Fruit fly (Drosophila melanogaster) whole organism, embryonic: ENCODE data around the gene CG12290.

Experiments
- B-H1 ChIP-seq: fragments of 200-800 bp; sonication (Bioruptor generic); IDR thresholded peaks from 3 replicates; pipeline ENCODE4 v1.3.6; 2022; ENCODE audit warnings: missing biosample characterization, missing genetic modification characterization
- CG10209 ChIP-seq: fragments of 200-800 bp; sonication (Bioruptor generic); optimal IDR thresholded peaks from 3 replicates; lab custom pipeline; 2017; ENCODE audit warnings: missing biosample characterization, mild to moderate bottlenecking, missing genetic modification characterization, missing genetic modification reagents
- CG11504 ChIP-seq: fragments of 200-800 bp; sonication (Bioruptor generic); optimal IDR thresholded peaks from 3 replicates; lab custom pipeline; 2019; ENCODE audit warnings: missing biosample characterization, mild to moderate bottlenecking, missing genetic modification characterization, moderate library complexity
- CG1233 ChIP-seq: fragments of 200-800 bp; sonication (Bioruptor generic); optimal IDR thresholded peaks from 4 replicates; lab custom pipeline; 2018; ENCODE audit warnings: missing biosample characterization, mild to moderate bottlenecking, missing genetic modification characterization
- CG1529 ChIP-seq: fragments of 200-800 bp; sonication (Bioruptor generic); optimal IDR thresholded peaks from 3 replicates; lab custom pipeline; 2018; ENCODE audit warnings: missing biosample characterization, missing genetic modification characterization
- CG15696 ChIP-seq: fragments of 200-800 bp; sonication (Bioruptor generic); optimal IDR thresholded peaks from 2 replicates; lab custom pipeline; 2019; ENCODE audit warnings: missing biosample characterization, mild to moderate bottlenecking, missing genetic modification characterization, moderate library complexity
- CG17186 ChIP-seq: fragments of 200-800 bp; sonication (Bioruptor generic); optimal IDR thresholded peaks from 3 replicates; lab custom pipeline; 2017; ENCODE audit warnings: missing biosample characterization, missing genetic modification reagents, missing genetic modification characterization
- CG18011 ChIP-seq: fragments of 200-800 bp; sonication (Bioruptor generic); optimal IDR thresholded peaks from 2 replicates; lab custom pipeline; 2017; ENCODE audit warnings: missing biosample characterization, missing genetic modification characterization, mild to moderate bottlenecking, moderate library complexity, missing genotype
- CG2875 ChIP-seq: fragments of 200-800 bp; sonication (Bioruptor generic); optimal IDR thresholded peaks from 2 replicates; lab custom pipeline; 2017; ENCODE audit warnings: missing biosample characterization, mild to moderate bottlenecking, missing genetic modification characterization, missing genetic modification reagents
- CG2889 ChIP-seq: fragments of 200-800 bp; sonication (Bioruptor generic); IDR thresholded peaks from 3 replicates; pipeline ENCODE4 v1.3.6; 2022; ENCODE audit warnings: missing biosample characterization, missing genetic modification characterization
- CG32767 ChIP-seq: fragments of 200-800 bp; sonication (Bioruptor generic); IDR thresholded peaks from 2 replicates; pipeline ENCODE4 v1.3.6; 2022; ENCODE audit warnings: missing biosample characterization, missing genetic modification characterization
- CG3995 ChIP-seq: fragments of 200-800 bp; sonication (Bioruptor generic); optimal IDR thresholded peaks from 3 replicates; lab custom pipeline; 2016; ENCODE audit warnings: missing biosample characterization, missing genetic modification characterization
- CG4404 ChIP-seq: fragments of 200-800 bp; sonication (Bioruptor generic); IDR thresholded peaks from 2 replicates; pipeline ENCODE4 v1.3.6; 2022; ENCODE audit warnings: missing biosample characterization, missing genetic modification characterization
- CG5953 ChIP-seq: fragments of 200-800 bp; sonication (Bioruptor generic); IDR thresholded peaks from 2 replicates; pipeline ENCODE4 v1.3.6; 2022; ENCODE audit warnings: missing biosample characterization, missing genetic modification characterization
- CG6683 ChIP-seq: fragments of 200-800 bp; sonication (Bioruptor generic); optimal IDR thresholded peaks from 2 replicates; lab custom pipeline; 2017; ENCODE audit warnings: missing biosample characterization, mild to moderate bottlenecking, missing genetic modification characterization, missing genetic modification reagents
- CG6791 ChIP-seq: fragments of 200-800 bp; sonication (Bioruptor generic); IDR thresholded peaks from 3 replicates; pipeline ENCODE4 v1.3.6; 2022; ENCODE audit warnings: missing biosample characterization, missing genetic modification characterization; ENCODE audit not compliant: partially characterized antibody
- CG7556 ChIP-seq: fragments of 200-800 bp; sonication (Bioruptor generic); optimal IDR thresholded peaks from 2 replicates; lab custom pipeline; 2017; ENCODE audit warnings: missing biosample characterization, mild to moderate bottlenecking, missing genetic modification characterization
- CG7786 ChIP-seq: fragments of 200-800 bp; sonication (Bioruptor generic); optimal IDR thresholded peaks from 2 replicates; lab custom pipeline; 2016; ENCODE audit warnings: missing biosample characterization, missing genetic modification characterization
- CG8281 ChIP-seq: fragments of 200-800 bp; sonication (Bioruptor generic); optimal IDR thresholded peaks from 2 replicates; lab custom pipeline; 2018; ENCODE audit warnings: missing biosample characterization, mild to moderate bottlenecking, missing genetic modification characterization, moderate library complexity
- CHES-1-like ChIP-seq: fragments of 200-800 bp; sonication (Bioruptor generic); optimal IDR thresholded peaks from 2 replicates; lab custom pipeline; 2016; ENCODE audit warnings: missing biosample characterization, missing genetic modification characterization
- CoRest ChIP-seq: fragments of 200-800 bp; sonication (Bioruptor generic); optimal IDR thresholded peaks from 3 replicates; lab custom pipeline; 2018; ENCODE audit warnings: missing biosample characterization, mild to moderate bottlenecking, missing genetic modification characterization, moderate library complexity
- Hr39 ChIP-seq: fragments of >200 bp; optimal IDR thresholded peaks from 2 replicates; lab custom pipeline; 2017
- Hr78 ChIP-seq, 2 experiments: fragments of 200-800 bp in 1 of 2; fragments of >200 bp in 1 of 2; sonication (Bioruptor generic) in 1 of 2; optimal IDR thresholded peaks; 2 replicates each; lab custom pipeline; 2017 to 2019; ENCODE audit warnings: missing biosample characterization in 2 of 2, missing genetic modification characterization in 2 of 2, mild to moderate bottlenecking in 1 of 2, moderate library complexity in 1 of 2
- Meics ChIP-seq: fragments of 200-800 bp; sonication (Bioruptor generic); optimal IDR thresholded peaks from 2 replicates; lab custom pipeline; 2017; ENCODE audit warnings: missing biosample characterization, mild to moderate bottlenecking, missing genetic modification characterization
- Myb ChIP-seq: fragments of 200-800 bp; sonication (Bioruptor generic); optimal IDR thresholded peaks from 2 replicates; lab custom pipeline; 2016; ENCODE audit warnings: missing biosample characterization, missing genetic modification characterization
- NFAT ChIP-seq: fragments of 200-800 bp; sonication (Bioruptor generic); IDR thresholded peaks from 2 replicates; pipeline ENCODE4 v1.3.6; 2022; ENCODE audit warnings: missing biosample characterization, missing genetic modification characterization
- Nf-YB ChIP-seq: fragments of 200-800 bp; sonication (Bioruptor generic); optimal IDR thresholded peaks from 3 replicates; lab custom pipeline; 2019; ENCODE audit warnings: missing biosample characterization, mild to moderate bottlenecking, missing genetic modification characterization, moderate library complexity
- Ptx1 ChIP-seq: fragments of 200-800 bp; sonication (Bioruptor generic); IDR thresholded peaks from 2 replicates; pipeline ENCODE4 v1.3.6; 2022; ENCODE audit warnings: missing biosample characterization, missing genetic modification characterization
- Sry-β ChIP-seq: fragments of 200-800 bp; sonication (Bioruptor generic); optimal IDR thresholded peaks from 2 replicates; lab custom pipeline; 2018; ENCODE audit warnings: missing biosample characterization, mild to moderate bottlenecking, missing genetic modification characterization, moderate library complexity
- TFAM ChIP-seq: fragments of 200-800 bp; sonication (Bioruptor generic); optimal IDR thresholded peaks from 2 replicates; lab custom pipeline; 2017; ENCODE audit warnings: missing biosample characterization, missing genetic modification characterization, inconsistent platforms
- ab ChIP-seq: fragments of 200-800 bp; sonication (Bioruptor generic); optimal IDR thresholded peaks from 2 replicates; lab custom pipeline; 2016; ENCODE audit warnings: missing biosample characterization, missing genetic modification characterization
- btn ChIP-seq: fragments of 200-800 bp; sonication (Bioruptor generic); optimal IDR thresholded peaks from 2 replicates; lab custom pipeline; 2016; ENCODE audit warnings: missing biosample characterization, missing genetic modification characterization
- croc ChIP-seq: fragments of 200-800 bp; sonication (Bioruptor generic); conservative IDR thresholded peaks from 3 replicates; pipeline ENCODE4 v1.3.6; 2022; ENCODE audit warnings: missing biosample characterization, missing genetic modification characterization
- da ChIP-seq: fragments of 200-800 bp; sonication (Bioruptor generic); optimal IDR thresholded peaks from 2 replicates; lab custom pipeline; 2016; ENCODE audit warnings: missing biosample characterization, missing genetic modification characterization
- danr ChIP-seq: fragments of 200-800 bp; sonication (Bioruptor generic); IDR thresholded peaks from 2 replicates; pipeline ENCODE4 v1.3.6; 2022; ENCODE audit warnings: missing biosample characterization, missing genetic modification characterization
- gem ChIP-seq: fragments of 200-800 bp; sonication (Bioruptor generic); optimal IDR thresholded peaks from 2 replicates; lab custom pipeline; 2019; ENCODE audit warnings: missing biosample characterization, mild to moderate bottlenecking, missing genetic modification characterization, moderate library complexity
- hbn ChIP-seq: fragments of 200-800 bp; sonication (Bioruptor generic); IDR thresholded peaks from 2 replicates; pipeline ENCODE4 v1.3.6; 2022; ENCODE audit warnings: missing biosample characterization, missing genetic modification characterization; ENCODE audit not compliant: partially characterized antibody
- ind ChIP-seq: fragments of 200-800 bp; sonication (Bioruptor generic); optimal IDR thresholded peaks from 3 replicates; lab custom pipeline; 2016; ENCODE audit warnings: missing biosample characterization, missing genetic modification characterization
- ken ChIP-seq: fragments of 200-800 bp; sonication (Bioruptor generic); IDR thresholded peaks from 3 replicates; pipeline ENCODE4 v1.3.6; 2022; ENCODE audit warnings: missing biosample characterization, missing genetic modification characterization
- lola ChIP-seq, 3 experiments: fragments of >200 bp in 2 of 3; fragments of 200-800 bp in 1 of 3; sonication (Bioruptor generic) in 1 of 3; optimal IDR thresholded peaks; 2 replicates each; lab custom pipeline; 2017 to 2019; ENCODE audit warnings: missing biosample characterization in 3 of 3, missing genetic modification characterization in 3 of 3, mild to moderate bottlenecking in 1 of 3, moderate library complexity in 1 of 3
- mam ChIP-seq: fragments of 200-800 bp; sonication (Bioruptor generic); optimal IDR thresholded peaks from 3 replicates; lab custom pipeline; 2016; ENCODE audit warnings: missing biosample characterization, missing genetic modification characterization
- peb ChIP-seq: fragments of 200-800 bp; sonication (Bioruptor generic); IDR thresholded peaks from 2 replicates; pipeline ENCODE4 v1.3.6; 2022; ENCODE audit warnings: missing biosample characterization, missing genetic modification characterization
- phol ChIP-seq: fragments of 200-800 bp; sonication (Bioruptor generic); optimal IDR thresholded peaks from 3 replicates; lab custom pipeline; 2018; ENCODE audit warnings: missing biosample characterization, mild to moderate bottlenecking, missing genetic modification characterization, moderate library complexity
- sc ChIP-seq, 3 experiments: fragments of >200 bp in 2 of 3; fragments of 200-800 bp in 1 of 3; sonication (Bioruptor generic) in 1 of 3; optimal IDR thresholded peaks; 2 replicates in 2 of 3; 3 replicates in 1 of 3; lab custom pipeline; 2017; ENCODE audit warnings: mild to moderate bottlenecking in 1 of 3, missing biosample characterization in 1 of 3, missing genetic modification characterization in 1 of 3, missing genetic modification reagents in 1 of 3
- schlank ChIP-seq: fragments of 200-800 bp; sonication (Bioruptor generic); optimal IDR thresholded peaks from 2 replicates; lab custom pipeline; 2018; ENCODE audit warnings: missing biosample characterization, mild to moderate bottlenecking, missing genetic modification characterization
- scrt ChIP-seq: fragments of 200-800 bp; sonication (Bioruptor generic); optimal IDR thresholded peaks from 2 replicates; lab custom pipeline; 2018; ENCODE audit warnings: missing biosample characterization, mild to moderate bottlenecking, missing genetic modification characterization, moderate library complexity
- seq ChIP-seq: fragments of 200-800 bp; sonication (Bioruptor generic); IDR thresholded peaks from 2 replicates; pipeline ENCODE4 v1.3.6; 2022; ENCODE audit warnings: missing biosample characterization, missing genetic modification characterization
- sima ChIP-seq: fragments of 200-800 bp; sonication (Bioruptor generic); optimal IDR thresholded peaks from 2 replicates; lab custom pipeline; 2016; ENCODE audit warnings: missing biosample characterization, missing genetic modification characterization
- zen ChIP-seq: fragments of 200-800 bp; sonication (Bioruptor generic); optimal IDR thresholded peaks from 3 replicates; lab custom pipeline; 2018; ENCODE audit warnings: missing biosample characterization, mild to moderate bottlenecking, missing genetic modification characterization, moderate library complexity
- zen2 ChIP-seq: fragments of 200-800 bp; sonication (Bioruptor generic); IDR thresholded peaks from 3 replicates; pipeline ENCODE4 v1.3.6; 2022; ENCODE audit warnings: missing biosample characterization, missing genetic modification characterization; ENCODE audit not compliant: partially characterized antibody

CG12290 gene

DNA sequence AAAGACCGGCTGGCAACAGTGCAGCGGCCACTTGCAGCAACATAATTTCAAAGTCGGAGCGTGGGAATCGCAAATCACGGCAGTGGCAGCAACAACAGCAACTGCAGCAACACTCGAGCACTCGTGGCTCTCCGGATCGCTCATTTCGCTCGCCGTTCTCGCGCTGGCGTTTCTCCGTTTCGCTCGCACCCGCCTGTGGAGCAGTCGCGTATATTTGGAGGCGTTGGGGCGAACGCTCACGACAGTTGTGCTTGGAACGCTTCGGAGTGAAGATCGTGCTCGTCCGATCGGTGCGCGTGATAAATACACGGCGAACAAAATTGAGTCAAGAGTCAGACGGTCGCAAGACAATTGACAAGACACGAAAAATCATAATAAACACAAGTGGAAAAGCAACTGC, at the start of gene CG12290 (continued):
- TF ChIP-seq CG7786 (GFP tag; lab: Kevin White, UChicago) = peak; percentile 3
- no peak for TF ChIP-seq Hr39 (lab: Kevin White, UChicago)
- no peak for TF ChIP-seq CG15696 (tag; lab: Kevin White, UChicago)
- no peak for TF ChIP-seq zen (tag; lab: Kevin White, UChicago)
- TF ChIP-seq CHES-1-like (GFP tag; lab: Kevin White, UChicago) = peak; percentile 40
- TF ChIP-seq TFAM = no peak
- no peak for TF ChIP-seq CG1529 (GFP tag; lab: Kevin White, UChicago)
- TF ChIP-seq mam (GFP tag; lab: Kevin White, UChicago) = no peak
- no peak for TF ChIP-seq Ptx1 (GFP tag; lab: Robert Waterston, UW)
- TF ChIP-seq Hr78 (GFP tag; optimal IDR thresholded peaks at IDR 0.05; lab: Kevin White, UChicago) = no peak
- no peak for TF ChIP-seq lola (GFP tag; optimal IDR thresholded peaks at IDR 0.05; lab: Kevin White, UChicago)
- TF ChIP-seq CG10209 (GFP tag; lab: Kevin White, UChicago) = no peak
- TF ChIP-seq zen2 (GFP tag; lab: Robert Waterston, UW) = peak; percentile 89
- no peak for TF ChIP-seq gem
- TF ChIP-seq ken = 0 out of 3 replicates have a peak, but pooled peaks have one; percentile 41
- no peak for TF ChIP-seq CG6683
- TF ChIP-seq CG5953 = peak; percentile 48; the same call in 1 of the 2 replicates
- TF ChIP-seq CG2889 (GFP tag; lab: Robert Waterston, UW) = no peak
- no peak for TF ChIP-seq croc (GFP tag; lab: Robert Waterston, UW)
- TF ChIP-seq CoRest (tag; lab: Kevin White, UChicago) = no peak
- TF ChIP-seq CG32767 = no peak
- no peak for TF ChIP-seq CG17186 (GFP tag; lab: Kevin White, UChicago)
- TF ChIP-seq phol (tag; lab: Kevin White, UChicago) = no peak
- TF ChIP-seq CG18011 = no peak
- TF ChIP-seq btn (GFP tag; lab: Kevin White, UChicago) = no peak
- TF ChIP-seq hbn = 0 out of 2 replicates have a peak, but pooled peaks have one; percentile 33
- peak; percentile 8 for TF ChIP-seq CG2875 (GFP tag; lab: Kevin White, UChicago)
- no peak for TF ChIP-seq ab
- no peak for TF ChIP-seq sc (optimal IDR thresholded peaks at IDR 0.05; lab: Kevin White, UChicago)
- no peak for TF ChIP-seq sc (GFP tag; optimal IDR thresholded peaks at IDR 0.05; lab: Kevin White, UChicago)
- no peak for TF ChIP-seq scrt (GFP tag; lab: Kevin White, UChicago)
- TF ChIP-seq CG8281 = no peak
- no peak; the same call in 2 of the 3 replicates for TF ChIP-seq B-H1
- TF ChIP-seq sima (GFP tag; lab: Kevin White, UChicago) = no peak
- TF ChIP-seq Myb (GFP tag; lab: Kevin White, UChicago) = no peak
- no peak for TF ChIP-seq CG1233 (GFP tag; lab: Kevin White, UChicago)
- TF ChIP-seq CG7556 (GFP tag; lab: Kevin White, UChicago) = no peak
- TF ChIP-seq Nf-YB (GFP tag; lab: Kevin White, UChicago) = no peak
- no peak for TF ChIP-seq schlank
- peak; percentile 17 for TF ChIP-seq Meics
- TF ChIP-seq peb (GFP tag; lab: Robert Waterston, UW) = no peak
- TF ChIP-seq CG3995 (GFP tag; lab: Kevin White, UChicago) = no peak
- TF ChIP-seq seq (GFP tag; lab: Robert Waterston, UW) = peak; percentile 59; the same call in 1 of the 2 replicates
- TF ChIP-seq Sry-β = no peak
- TF ChIP-seq da = no peak
- peak; percentile 75 for TF ChIP-seq CG11504 (tag; lab: Kevin White, UChicago)
- no peak for TF ChIP-seq CG6791 (GFP tag; lab: Robert Waterston, UW)
- TF ChIP-seq CG4404 (GFP tag; lab: Robert Waterston, UW) = no peak
- no peak for TF ChIP-seq danr (GFP tag; lab: Robert Waterston, UW)
- TF ChIP-seq NFAT (GFP tag; lab: Robert Waterston, UW) = peak; percentile 59
- no peak for TF ChIP-seq ind (GFP tag; lab: Kevin White, UChicago)
